Fruit fly (Drosophila melanogaster) whole organism, embryonic: ENCODE measurements around the gene Rdh.

ENCODE experiments used
- Antp ChIP-seq: fragments of 200-800 bp; sonication (Bioruptor generic); optimal IDR thresholded peaks from 3 replicates; lab custom pipeline; 2016; ENCODE audit warnings: missing biosample characterization, missing genetic modification characterization
- Atf6 ChIP-seq: fragments of 200-800 bp; sonication (Bioruptor generic); IDR thresholded peaks from 2 replicates; pipeline ENCODE4 v1.3.6; 2022; ENCODE audit warnings: missing biosample characterization, missing genetic modification characterization
- Blimp-1 ChIP-seq: fragments of 200-800 bp; sonication (Bioruptor generic); optimal IDR thresholded peaks from 3 replicates; lab custom pipeline; 2018; ENCODE audit warnings: missing biosample characterization, missing genetic modification characterization, mild to moderate bottlenecking, moderate library complexity, missing genetic modification reagents
- CG1024 ChIP-seq: fragments of 200-800 bp; sonication (Bioruptor generic); IDR thresholded peaks from 2 replicates; pipeline ENCODE4 v1.3.6; 2022; ENCODE audit warnings: missing biosample characterization, missing genetic modification characterization
- CG10543 ChIP-seq: fragments of 200-800 bp; sonication (Bioruptor generic); optimal IDR thresholded peaks from 3 replicates; lab custom pipeline; 2017; ENCODE audit warnings: missing biosample characterization, mild to moderate bottlenecking, missing genetic modification characterization, moderate library complexity
- CG13624 ChIP-seq: fragments of 200-800 bp; sonication (Bioruptor generic); optimal IDR thresholded peaks from 2 replicates; lab custom pipeline; 2016; ENCODE audit warnings: missing biosample characterization, missing genetic modification characterization
- CG13894 ChIP-seq: fragments of 200-800 bp; sonication (Bioruptor generic); optimal IDR thresholded peaks from 3 replicates; lab custom pipeline; 2018; ENCODE audit warnings: missing biosample characterization, mild to moderate bottlenecking, missing genetic modification characterization, moderate library complexity
- CG14667 ChIP-seq: fragments of 200-800 bp; sonication (Bioruptor generic); IDR thresholded peaks from 2 replicates; pipeline ENCODE4 v1.3.6; 2022; ENCODE audit warnings: missing biosample characterization, missing genetic modification characterization
- CG14710 ChIP-seq: fragments of 200-800 bp; sonication (Bioruptor generic); optimal IDR thresholded peaks from 3 replicates; lab custom pipeline; 2019; ENCODE audit warnings: missing biosample characterization, mild to moderate bottlenecking, missing genetic modification characterization, moderate library complexity
- CG16815 ChIP-seq: fragments of 200-800 bp; sonication (Bioruptor generic); optimal IDR thresholded peaks from 3 replicates; lab custom pipeline; 2017; ENCODE audit warnings: missing biosample characterization, mild to moderate bottlenecking, missing genetic modification characterization
- CG17186 ChIP-seq: fragments of 200-800 bp; sonication (Bioruptor generic); optimal IDR thresholded peaks from 3 replicates; lab custom pipeline; 2017; ENCODE audit warnings: missing biosample characterization, missing genetic modification reagents, missing genetic modification characterization
- CG18476 ChIP-seq: fragments of 200-800 bp; sonication (Bioruptor generic); optimal IDR thresholded peaks from 2 replicates; lab custom pipeline; 2016; ENCODE audit warnings: missing biosample characterization, mild to moderate bottlenecking, missing genetic modification characterization
- CG2678 ChIP-seq: fragments of 200-800 bp; sonication (Bioruptor generic); optimal IDR thresholded peaks from 3 replicates; lab custom pipeline; 2019; ENCODE audit warnings: missing biosample characterization, mild to moderate bottlenecking, missing genetic modification characterization, moderate library complexity
- CG3995 ChIP-seq: fragments of 200-800 bp; sonication (Bioruptor generic); optimal IDR thresholded peaks from 3 replicates; lab custom pipeline; 2016; ENCODE audit warnings: missing biosample characterization, missing genetic modification characterization
- CG4820 ChIP-seq: fragments of 200-800 bp; sonication (Bioruptor generic); optimal IDR thresholded peaks from 3 replicates; lab custom pipeline; 2016; ENCODE audit warnings: missing biosample characterization, missing genetic modification characterization
- CG6683 ChIP-seq: fragments of 200-800 bp; sonication (Bioruptor generic); optimal IDR thresholded peaks from 2 replicates; lab custom pipeline; 2017; ENCODE audit warnings: missing biosample characterization, mild to moderate bottlenecking, missing genetic modification characterization, missing genetic modification reagents
- CG7357 ChIP-seq: fragments of 200-800 bp; sonication (Bioruptor generic); IDR thresholded peaks from 3 replicates; pipeline ENCODE4 v1.3.6; 2022; ENCODE audit warnings: missing biosample characterization, missing genetic modification characterization
- CG8944 ChIP-seq: fragments of 200-800 bp; sonication (Bioruptor generic); optimal IDR thresholded peaks from 3 replicates; lab custom pipeline; 2016; ENCODE audit warnings: missing biosample characterization, missing genetic modification characterization
- CG9797 ChIP-seq: fragments of 200-800 bp; sonication (Bioruptor generic); optimal IDR thresholded peaks from 3 replicates; lab custom pipeline; 2018; ENCODE audit warnings: missing biosample characterization, mild to moderate bottlenecking, missing genetic modification characterization
- Chrac-16 ChIP-seq: fragments of 200-800 bp; sonication (Bioruptor generic); optimal IDR thresholded peaks from 3 replicates; lab custom pipeline; 2016; ENCODE audit warnings: missing biosample characterization, missing genetic modification characterization
- Dip3 ChIP-seq: fragments of 200-800 bp; sonication (Bioruptor generic); optimal IDR thresholded peaks from 3 replicates; lab custom pipeline; 2016; ENCODE audit warnings: missing biosample characterization, missing genetic modification characterization
- Doc3 ChIP-seq: fragments of 200-800 bp; sonication (Bioruptor generic); IDR thresholded peaks from 3 replicates; pipeline ENCODE4 v1.3.6; 2022; ENCODE audit warnings: missing biosample characterization, missing genetic modification characterization; ENCODE audit not compliant: partially characterized antibody
- Fer2 ChIP-seq: fragments of 200-800 bp; sonication (Bioruptor generic); optimal IDR thresholded peaks from 2 replicates; lab custom pipeline; 2018; ENCODE audit warnings: missing biosample characterization, mild to moderate bottlenecking, missing genetic modification characterization, moderate library complexity
- Gug ChIP-seq: fragments of 200-800 bp; sonication (Bioruptor generic); IDR thresholded peaks from 4 replicates; pipeline ENCODE4 v1.3.6; 2022; ENCODE audit warnings: missing biosample characterization, missing genetic modification characterization
- Hr51 ChIP-seq, 2 experiments: fragments of 200-800 bp; sonication (Bioruptor generic); optimal IDR thresholded peaks; 2 replicates in 1 of 2; 3 replicates in 1 of 2; lab custom pipeline; 2016 to 2018; ENCODE audit warnings: missing biosample characterization in 2 of 2, missing genetic modification characterization in 2 of 2, mild to moderate bottlenecking in 1 of 2, moderate library complexity in 1 of 2
- Meics ChIP-seq: fragments of 200-800 bp; sonication (Bioruptor generic); optimal IDR thresholded peaks from 2 replicates; lab custom pipeline; 2017; ENCODE audit warnings: missing biosample characterization, mild to moderate bottlenecking, missing genetic modification characterization
- Scr ChIP-seq: fragments of 200-800 bp; sonication (Bioruptor generic); IDR thresholded peaks from 2 replicates; pipeline ENCODE4 v1.3.6; 2022; ENCODE audit warnings: missing biosample characterization, missing genetic modification characterization; ENCODE audit not compliant: partially characterized antibody
- Sox100B ChIP-seq: fragments of 200-800 bp; sonication (Bioruptor generic); optimal IDR thresholded peaks from 3 replicates; lab custom pipeline; 2018; ENCODE audit warnings: missing biosample characterization, mild to moderate bottlenecking, missing genetic modification characterization
- Ssrp ChIP-seq: fragments of 200-800 bp; sonication (Bioruptor generic); optimal IDR thresholded peaks from 2 replicates; lab custom pipeline; 2018; ENCODE audit warnings: missing biosample characterization, mild to moderate bottlenecking, missing genetic modification characterization, moderate library complexity
- Stat92E ChIP-seq, 3 experiments: fragments of >200 bp in 2 of 3; fragments of 200-800 bp in 1 of 3; sonication (Bioruptor generic) in 1 of 3; optimal IDR thresholded peaks; 2 replicates each; lab custom pipeline; 2017 to 2019; ENCODE audit warnings: missing biosample characterization in 3 of 3, missing genetic modification characterization in 3 of 3, mild to moderate bottlenecking in 1 of 3, moderate library complexity in 1 of 3
- br ChIP-seq: fragments of >200 bp; optimal IDR thresholded peaks from 2 replicates; lab custom pipeline; 2017
- cato ChIP-seq: fragments of 200-800 bp; sonication (Bioruptor generic); optimal IDR thresholded peaks from 2 replicates; lab custom pipeline; 2016; ENCODE audit warnings: missing biosample characterization, missing genetic modification characterization, borderline replicate concordance
- crc ChIP-seq: fragments of 200-800 bp; sonication (Bioruptor generic); optimal IDR thresholded peaks from 2 replicates; lab custom pipeline; 2016; ENCODE audit warnings: missing biosample characterization, missing genetic modification characterization
- cwo ChIP-seq: fragments of 200-800 bp; sonication (Bioruptor generic); optimal IDR thresholded peaks from 3 replicates; lab custom pipeline; 2017; ENCODE audit warnings: missing biosample characterization, missing genetic modification characterization, mild to moderate bottlenecking, moderate library complexity, missing genetic modification reagents
- disco-r ChIP-seq: fragments of 200-800 bp; sonication (Bioruptor generic); optimal IDR thresholded peaks from 2 replicates; lab custom pipeline; 2016; ENCODE audit warnings: missing biosample characterization, missing genetic modification characterization
- esg ChIP-seq: fragments of 200-800 bp; sonication (Bioruptor generic); conservative IDR thresholded peaks from 2 replicates; pipeline ENCODE4 v1.3.6; 2022; ENCODE audit warnings: missing biosample characterization, missing genetic modification characterization
- fd3F ChIP-seq: fragments of 200-800 bp; sonication (Bioruptor generic); optimal IDR thresholded peaks from 2 replicates; lab custom pipeline; 2018; ENCODE audit warnings: missing biosample characterization, mild to moderate bottlenecking, missing genetic modification characterization, moderate library complexity
- gfzf ChIP-seq: fragments of 200-800 bp; sonication (Bioruptor generic); optimal IDR thresholded peaks from 2 replicates; lab custom pipeline; 2016; ENCODE audit warnings: missing biosample characterization, mild to moderate bottlenecking, missing genetic modification characterization, moderate library complexity
- gsb-n ChIP-seq: fragments of 200-800 bp; sonication (Bioruptor generic); optimal IDR thresholded peaks from 3 replicates; lab custom pipeline; 2018; ENCODE audit warnings: missing biosample characterization, mild to moderate bottlenecking, missing genetic modification characterization
- kni ChIP-seq: fragments of 200-800 bp; sonication (Bioruptor generic); optimal IDR thresholded peaks from 3 replicates; lab custom pipeline; 2017; ENCODE audit warnings: mild to moderate bottlenecking, missing biosample characterization, missing genetic modification reagents, missing genetic modification characterization
- lov ChIP-seq, 2 experiments: fragments of 200-800 bp in 1 of 2; fragments of >200 bp in 1 of 2; sonication (Bioruptor generic) in 1 of 2; IDR thresholded peaks in 1 of 2; optimal IDR thresholded peaks in 1 of 2; 2 replicates in 1 of 2; 3 replicates in 1 of 2; pipeline versions ENCODE4 v1.3.6 to Lab custom; 2017 to 2022; ENCODE audit warnings: missing biosample characterization in 1 of 2, missing genetic modification characterization in 1 of 2
- salm ChIP-seq: fragments of 200-800 bp; sonication (Bioruptor generic); optimal IDR thresholded peaks from 2 replicates; lab custom pipeline; 2018; ENCODE audit warnings: missing biosample characterization, mild to moderate bottlenecking, missing genetic modification characterization
- sd ChIP-seq: fragments of 200-800 bp; sonication (Bioruptor generic); optimal IDR thresholded peaks from 3 replicates; lab custom pipeline; 2018; ENCODE audit warnings: missing biosample characterization, mild to moderate bottlenecking, missing genetic modification characterization, moderate library complexity
- stc ChIP-seq: fragments of 200-800 bp; sonication (Bioruptor generic); IDR thresholded peaks from 2 replicates; pipeline ENCODE4 v1.3.6; 2022; ENCODE audit warnings: missing biosample characterization, missing genetic modification characterization
- vfl ChIP-seq: fragments of 200-800 bp; sonication (Bioruptor generic); optimal IDR thresholded peaks from 2 replicates; lab custom pipeline; 2016; ENCODE audit warnings: missing biosample characterization, missing genetic modification characterization
- vnd ChIP-seq: fragments of 200-800 bp; sonication (Bioruptor generic); IDR thresholded peaks from 3 replicates; pipeline ENCODE4 v1.3.6; 2022; ENCODE audit warnings: missing biosample characterization, missing genetic modification characterization; ENCODE audit not compliant: partially characterized antibody
- wek ChIP-seq: fragments of 200-800 bp; sonication (Bioruptor generic); optimal IDR thresholded peaks from 3 replicates; lab custom pipeline; 2018; ENCODE audit warnings: missing biosample characterization, mild to moderate bottlenecking, missing genetic modification characterization, moderate library complexity

The Rdh gene

DNA sequence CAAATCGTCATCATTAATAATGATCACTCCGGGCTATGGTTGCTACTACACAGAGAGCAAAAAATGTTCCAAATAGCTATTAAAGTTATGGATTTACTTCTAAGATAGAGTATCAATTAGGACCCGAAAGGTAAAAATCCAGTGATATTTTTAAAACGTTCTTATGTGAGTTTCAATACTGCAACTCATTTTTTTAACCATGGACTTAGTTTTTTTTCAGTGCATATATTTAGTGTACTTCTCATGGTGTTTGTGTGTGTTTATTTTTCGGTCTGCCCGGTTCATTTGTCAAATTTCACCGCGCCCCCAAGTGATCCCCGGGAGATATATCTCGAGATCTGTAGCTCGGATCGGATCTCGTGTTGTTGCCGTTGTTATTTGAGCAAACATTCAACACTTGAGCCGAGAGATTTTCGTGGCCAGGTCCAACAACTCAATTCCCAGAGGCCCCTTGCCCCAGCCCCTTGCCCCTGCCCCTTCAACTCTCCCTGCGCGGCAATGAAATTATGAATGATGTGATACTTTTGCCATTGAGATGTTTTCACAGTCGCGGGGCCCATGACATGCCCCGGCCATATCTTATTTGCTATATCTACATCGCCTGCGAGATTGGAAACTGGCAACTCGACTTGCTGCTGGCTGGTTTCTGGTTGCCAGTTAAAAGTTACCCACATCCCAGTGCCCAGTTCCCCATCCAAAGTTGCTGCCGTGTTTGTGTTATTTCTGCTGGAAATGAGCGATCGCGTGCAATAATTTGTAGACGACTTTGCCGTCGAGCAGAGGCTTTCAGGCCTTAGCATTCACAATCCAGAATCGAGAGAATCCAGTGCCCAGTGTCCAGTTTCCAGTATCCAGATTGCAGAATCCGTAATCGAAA lies 37.5 kb downstream of the Rdh start (continued):
- peak; percentile 9 for TF ChIP-seq salm (tag; lab: Kevin White, UChicago)
- no peak for TF ChIP-seq CG17186
- no peak for TF ChIP-seq CG3995 (GFP tag; lab: Kevin White, UChicago)
- TF ChIP-seq Stat92E (GFP tag; optimal IDR thresholded peaks at IDR 0.05; lab: Kevin White, UChicago), result peak in 1 of 3 experiments; percentile 73
- peak; percentile 82 for TF ChIP-seq CG14710 (tag; lab: Kevin White, UChicago)
- peak; percentile 69 for TF ChIP-seq Chrac-16 (GFP tag; lab: Kevin White, UChicago)
- TF ChIP-seq Gug (GFP tag; lab: Robert Waterston, UW), result no peak
- TF ChIP-seq stc (GFP tag; lab: Robert Waterston, UW), result 0 out of 2 replicates have a peak, but pooled peaks have one; percentile 24
- no peak for TF ChIP-seq Dip3 (GFP tag; lab: Kevin White, UChicago)
- peak; percentile 79 for TF ChIP-seq CG16815 (GFP tag; lab: Kevin White, UChicago)
- TF ChIP-seq CG7357, result peak; percentile 50; the same call in 1 of the 3 replicates
- TF ChIP-seq CG10543 (GFP tag; lab: Kevin White, UChicago), result no peak
- no peak for TF ChIP-seq Meics (GFP tag; lab: Kevin White, UChicago)
- no peak for TF ChIP-seq Antp (GFP tag; lab: Kevin White, UChicago)
- TF ChIP-seq esg (GFP tag; lab: Robert Waterston, UW), result peak; percentile 55
- TF ChIP-seq Sox100B, result peak; percentile 57
- TF ChIP-seq Atf6, result no peak
- TF ChIP-seq CG4820 (GFP tag; lab: Kevin White, UChicago), result peak; percentile 80
- no peak for TF ChIP-seq crc (GFP tag; lab: Kevin White, UChicago)
- peak; percentile 75 for TF ChIP-seq Blimp-1 (GFP tag; lab: Kevin White, UChicago)
- peak; percentile 66 for TF ChIP-seq kni (GFP tag; lab: Kevin White, UChicago)
- TF ChIP-seq gfzf (GFP tag; lab: Kevin White, UChicago), result no peak
- no peak for TF ChIP-seq vnd (GFP tag; lab: Robert Waterston, UW)
- TF ChIP-seq sd, result peak; percentile 4
- peak; percentile 13 for TF ChIP-seq cato (GFP tag; lab: Kevin White, UChicago)
- TF ChIP-seq Fer2 (tag; lab: Kevin White, UChicago), result no peak
- peak; percentile 73 for TF ChIP-seq CG2678
- TF ChIP-seq Ssrp, result peak; percentile 74
- peak; percentile 11; the same call in 1 of the 2 replicates for TF ChIP-seq CG14667 (GFP tag; lab: Robert Waterston, UW)
- TF ChIP-seq CG8944 (GFP tag; lab: Kevin White, UChicago), result peak; percentile 58
- TF ChIP-seq Doc3 (GFP tag; lab: Robert Waterston, UW), result no peak
- no peak for TF ChIP-seq CG9797 (GFP tag; lab: Kevin White, UChicago)
- TF ChIP-seq CG13894, result peak; percentile 74
- no peak for TF ChIP-seq br (lab: Kevin White, UChicago)
- TF ChIP-seq CG1024 (GFP tag; lab: Robert Waterston, UW), result peak; percentile 61; the same call in 1 of the 2 replicates
- TF ChIP-seq Scr (GFP tag; lab: Robert Waterston, UW), result no peak
- no peak for TF ChIP-seq lov (optimal IDR thresholded peaks at IDR 0.05; lab: Kevin White, UChicago)
- peak; percentile 73; the same call in 1 of the 3 replicates for TF ChIP-seq lov (GFP tag; IDR thresholded peaks at IDR 0.05; lab: Robert Waterston, UW)
- TF ChIP-seq gsb-n (tag; lab: Kevin White, UChicago), result peak; percentile 61
- no peak for TF ChIP-seq cwo (GFP tag; lab: Kevin White, UChicago)
- TF ChIP-seq CG18476 (GFP tag; lab: Kevin White, UChicago), result peak; percentile 56
- peak; percentile 29 to 59 for TF ChIP-seq Hr51 (GFP tag; optimal IDR thresholded peaks at IDR 0.05; lab: Kevin White, UChicago)
- no peak for TF ChIP-seq CG6683
- TF ChIP-seq wek (GFP tag; lab: Kevin White, UChicago), result no peak
- TF ChIP-seq fd3F (GFP tag; lab: Kevin White, UChicago), result no peak
- no peak for TF ChIP-seq disco-r
- no peak for TF ChIP-seq vfl (GFP tag; lab: Kevin White, UChicago)
- TF ChIP-seq CG13624, result peak; percentile 53
